Fruit fly (Drosophila melanogaster): Measurements from ENCODE around the gene Gr10b.

DNA sequence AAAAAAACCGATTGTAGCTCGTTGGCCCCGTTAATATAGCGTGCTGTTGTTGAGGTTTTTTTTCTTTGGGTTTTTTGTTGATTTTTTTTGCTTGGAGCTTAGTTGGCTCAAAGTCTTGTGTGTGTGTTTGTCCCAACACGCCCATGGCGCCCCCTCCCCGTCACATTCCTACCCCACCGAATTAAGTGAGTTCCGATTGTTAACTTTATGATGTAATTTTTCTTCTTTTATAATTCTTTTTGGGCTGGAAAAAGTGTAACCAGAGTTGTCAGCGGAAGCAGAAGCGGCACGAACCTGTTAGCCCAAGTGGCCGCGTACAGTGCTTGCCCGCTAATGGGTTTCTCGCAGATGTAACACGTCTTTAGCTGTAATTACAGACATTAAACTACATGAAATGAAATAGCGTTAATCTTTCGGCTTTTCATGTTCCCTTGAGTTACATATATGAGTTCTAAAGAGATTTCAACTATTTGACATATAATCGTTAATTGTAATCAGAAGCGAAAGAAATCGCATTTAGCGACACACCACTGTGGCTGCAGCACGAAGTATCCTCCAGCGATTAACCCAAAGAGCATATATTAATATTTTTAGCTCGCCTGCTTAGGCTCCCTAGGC is 19.9 kb downstream of the Gr10b start:
- TF ChIP-seq Hr78 (GFP tag; optimal IDR thresholded peaks at IDR 0.05): no peak
- no peak for TF ChIP-seq Hr83 (GFP tag; optimal IDR thresholded peaks at IDR 0.05; ENCODE audit: poor library complexity, severe bottlenecking)
- no peak for TF ChIP-seq GATAd (GFP tag; optimal IDR thresholded peaks at IDR 0.05)
